Fruit fly (Drosophila melanogaster): ENCODE measurements around the gene CG3108.
A peak's percentile ranks its signal among the peaks of the same experiment; 100 is the strongest.

Gene CG3108

DNA sequence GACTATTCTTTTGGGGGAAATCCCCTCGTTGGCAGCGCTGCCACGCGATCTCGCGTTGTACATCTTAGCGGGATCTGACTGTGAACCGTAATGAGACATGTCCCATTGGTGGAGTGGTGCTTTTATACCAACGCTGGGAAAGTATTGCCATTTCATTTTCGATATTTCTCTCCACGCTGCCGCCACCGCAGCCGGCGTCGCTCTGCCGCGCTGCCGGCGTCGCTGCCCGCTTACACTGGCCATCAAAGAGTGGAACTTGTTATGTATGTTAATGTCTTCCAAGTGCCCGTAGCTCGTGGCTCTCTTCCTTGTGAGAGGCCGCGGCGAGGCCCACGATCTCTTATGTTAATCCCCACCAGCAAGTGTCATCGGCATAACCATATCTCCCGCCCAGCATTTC lies at the start of gene CG3108:
Gene CG3108, minus strand, starts transcription at position 101 of the 400 bp plus-strand sequence.
- TF ChIP-seq CG8089 (GFP tag; optimal IDR thresholded peaks at IDR 0.05) (no peak), NK7.1 (GFP tag; optimal IDR thresholded peaks at IDR 0.05) (no peak), tx (GFP tag; optimal IDR thresholded peaks at IDR 0.05) (no peak), CG9797 (GFP tag; optimal IDR thresholded peaks at IDR 0.05) (no peak), CG17802 (tag; optimal IDR thresholded peaks at IDR 0.05) (no peak), sima (GFP tag; optimal IDR thresholded peaks at IDR 0.05) (no peak), CG15514 (GFP tag; optimal IDR thresholded peaks at IDR 0.05) (no peak), CG31365 (tag; optimal IDR thresholded peaks at IDR 0.05) (no peak)

dm6 chrX:5819972-5820371 lies 38.6 kb upstream of the CG3108 start:
- TF ChIP-seq ham (GFP tag; IDR thresholded peaks at IDR 0.05) (no peak), sc (optimal IDR thresholded peaks at IDR 0.05) (no peak), sc (GFP tag; optimal IDR thresholded peaks at IDR 0.05) (no peak), HLH3B (GFP tag; IDR thresholded peaks at IDR 0.05) (no peak), CG2120 (GFP tag; optimal IDR thresholded peaks at IDR 0.05) (peak; percentile 24), CG17912 (GFP tag; optimal IDR thresholded peaks at IDR 0.05) (no peak), Med (GFP tag) (peak; percentile 57), zfh1 (GFP tag; IDR thresholded peaks at IDR 0.05) (peak; percentile 13; the same call in 1 of the 3 replicates), CG14667 (GFP tag; IDR thresholded peaks at IDR 0.05) (0 out of 2 replicates have a peak, but pooled peaks have one; percentile 11), CG31388 (GFP tag; optimal IDR thresholded peaks at IDR 0.05) (no peak), peb (GFP tag; IDR thresholded peaks at IDR 0.05) (no peak), CG18764 (GFP tag; optimal IDR thresholded peaks at IDR 0.05) (no peak), slbo (GFP tag; IDR thresholded peaks at IDR 0.05) (peak; percentile 36; the same call in 1 of the 2 replicates), esg (GFP tag; conservative IDR thresholded peaks at IDR 0.05) (no peak), Rfx (GFP tag; IDR thresholded peaks at IDR 0.05) (0 out of 2 replicates have a peak, but pooled peaks have one; percentile 21), gem (tag; optimal IDR thresholded peaks at IDR 0.05) (peak; percentile 1), CG11696 (GFP tag; IDR thresholded peaks at IDR 0.05) (no peak), zf30C (GFP tag; optimal IDR thresholded peaks at IDR 0.05) (no peak), fd96Cb (tag; optimal IDR thresholded peaks at IDR 0.05) (no peak), E2f1 (GFP tag; IDR thresholded peaks at IDR 0.05) (0 out of 2 replicates have a peak, but pooled peaks have one; percentile 10), Ptx1 (GFP tag; IDR thresholded peaks at IDR 0.05) (peak; percentile 24; the same call in 1 of the 2 replicates)

dm6 chrX:5818428-5818827 lies 37.0 kb upstream of the CG3108 start, which contains the start of gene CG15765:
CG15765 (plus strand) TSS chrX:5818559.
- TF ChIP-seq Bteb2 (GFP tag; optimal IDR thresholded peaks at IDR 0.05) (no peak), Deaf1 (tag; optimal IDR thresholded peaks at IDR 0.05) (peak; percentile 61), fd3F (GFP tag; optimal IDR thresholded peaks at IDR 0.05) (no peak), Blimp-1 (GFP tag; optimal IDR thresholded peaks at IDR 0.05) (no peak), CG14050 (GFP tag; IDR thresholded peaks at IDR 0.05) (no peak), bab2 (GFP tag; optimal IDR thresholded peaks at IDR 0.05) (no peak), CG15479 (GFP tag; optimal IDR thresholded peaks at IDR 0.05) (no peak), lmd (GFP tag; IDR thresholded peaks at IDR 0.05) (no peak), CG16779 (GFP tag; IDR thresholded peaks at IDR 0.05) (peak; percentile 54; the same call in 1 of the 2 replicates), cg (GFP tag; optimal IDR thresholded peaks at IDR 0.05) (peak; percentile 7), abd-A (tag; optimal IDR thresholded peaks at IDR 0.05) (peak; percentile 38), Adf1 (GFP tag; IDR thresholded peaks at IDR 0.05) (0 out of 2 replicates have a peak, but pooled peaks have one; percentile 10), CG1647 (GFP tag; optimal IDR thresholded peaks at IDR 0.05) (no peak), CG13894 (tag; optimal IDR thresholded peaks at IDR 0.05) (peak; percentile 7), CG12236 (GFP tag; optimal IDR thresholded peaks at IDR 0.05) (no peak), CG2129 (GFP tag; IDR thresholded peaks at IDR 0.05; ENCODE audit: partially characterized antibody) (no peak), Opbp (GFP tag; IDR thresholded peaks at IDR 0.05; ENCODE audit: partially characterized antibody) (0 out of 3 replicates have a peak, but pooled peaks have one; percentile 17), CG18599 (GFP tag; optimal IDR thresholded peaks at IDR 0.05) (peak; percentile 17), fd96Cb (tag; optimal IDR thresholded peaks at IDR 0.05) (no peak), crol (GFP tag; IDR thresholded peaks at IDR 0.05) (no peak), CG1832 (GFP tag; optimal IDR thresholded peaks at IDR 0.05) (peak; percentile 25), CG12219 (GFP tag; optimal IDR thresholded peaks at IDR 0.05) (no peak)

Measured in whole organism, embryonic.